Worm (Caenorhabditis elegans) whole organism, L1 larva: ENCODE measurements around the gene C30E1.4.
A peak's percentile ranks its signal among the peaks of the same experiment; 100 is the strongest.

Experiments used
- C04F5.9 ChIP-seq: sonication (generic microtip); optimal IDR thresholded peaks from 2 replicates; lab custom pipeline; 2016; ENCODE audit warnings: missing genetic modification characterization, missing compliant biosample characterization
- C16A3.4 ChIP-seq: fragments of 150-350 bp; optimal IDR thresholded peaks from 2 replicates; lab custom pipeline; 2014; ENCODE audit warnings: missing biosample characterization, missing genetic modification characterization
- F16B12.6 ChIP-seq: fragments of 150-350 bp; optimal IDR thresholded peaks from 2 replicates; lab custom pipeline; 2014; ENCODE audit warnings: missing biosample characterization, missing genetic modification characterization
- aly-2 ChIP-seq: fragments of 150-350 bp; optimal IDR thresholded peaks from 2 replicates; lab custom pipeline; 2014; ENCODE audit warnings: missing biosample characterization, missing genetic modification characterization
- ama-1 ChIP-seq: fragments of 150-350 bp; optimal IDR thresholded peaks from 2 replicates; lab custom pipeline; 2014
- blmp-1 ChIP-seq: fragments of 150-350 bp; optimal IDR thresholded peaks from 2 replicates; lab custom pipeline; 2014; ENCODE audit warnings: missing biosample characterization, missing genetic modification characterization
- ceh-63 ChIP-seq: fragments of 200-800 bp; sonication (Bioruptor generic); optimal IDR thresholded peaks from 2 replicates; lab custom pipeline; 2018; ENCODE audit warnings: mild to moderate bottlenecking, missing genetic modification characterization, missing compliant biosample characterization
- ceh-8 ChIP-seq: fragments of 200-800 bp; sonication (Bioruptor generic); optimal IDR thresholded peaks from 2 replicates; lab custom pipeline; 2018; ENCODE audit warnings: mild to moderate bottlenecking, missing genetic modification characterization, moderate library complexity, missing compliant biosample characterization
- ceh-82 ChIP-seq, 3 experiments: fragments of 150-350 bp in 1 of 3; sonication (generic microtip) in 2 of 3; optimal IDR thresholded peaks; 2 replicates each; lab custom pipeline; 2014 to 2017; ENCODE audit warnings: missing biosample characterization in 3 of 3, missing genetic modification characterization in 3 of 3
- ceh-88 ChIP-seq: fragments of 200-800 bp; sonication (Bioruptor generic); IDR thresholded peaks from 2 replicates; pipeline ENCODE4 v1.3.6; 2022; ENCODE audit warnings: missing genetic modification characterization, missing compliant biosample characterization
- ces-1 ChIP-seq: fragments of 150-350 bp; optimal IDR thresholded peaks from 2 replicates; lab custom pipeline; 2014; ENCODE audit warnings: missing biosample characterization, missing genetic modification reagents, missing genetic modification characterization
- dsc-1 ChIP-seq: sonication (generic microtip); optimal IDR thresholded peaks from 2 replicates; lab custom pipeline; 2016; ENCODE audit warnings: mild to moderate bottlenecking, missing genetic modification characterization, missing compliant biosample characterization
- egl-27 ChIP-seq, 2 experiments: fragments of 150-350 bp in 1 of 2; sonication (generic microtip); optimal IDR thresholded peaks; 3 replicates each; lab custom pipeline; 2017 to 2018; ENCODE audit warnings: missing biosample characterization in 2 of 2, missing genetic modification characterization in 2 of 2, missing genetic modification reagents in 2 of 2
- elt-3 ChIP-seq, 6 experiments: fragments of 150-350 bp in 1 of 6; sonication (generic microtip); optimal IDR thresholded peaks; 2 replicates each; lab custom pipeline; 2017 to 2018; ENCODE audit warnings: missing biosample characterization in 6 of 6, missing genetic modification characterization in 6 of 6, inconsistent platforms in 1 of 6
- fkh-4 ChIP-seq: sonication (generic microtip); optimal IDR thresholded peaks from 2 replicates; lab custom pipeline; 2016; ENCODE audit warnings: missing compliant biosample characterization, missing genetic modification characterization, borderline replicate concordance
- grh-1 ChIP-seq: fragments of 200-800 bp; sonication (Bioruptor generic); IDR thresholded peaks from 2 replicates; pipeline ENCODE4 v1.3.6; 2022; ENCODE audit warnings: missing genetic modification reagents, missing genetic modification characterization, missing compliant biosample characterization
- hpl-2 ChIP-seq: fragments of 150-350 bp; optimal IDR thresholded peaks from 2 replicates; lab custom pipeline; 2014; ENCODE audit warnings: missing biosample characterization, missing genetic modification reagents, missing genetic modification characterization
- irx-1 ChIP-seq: sonication (generic microtip); optimal IDR thresholded peaks from 2 replicates; lab custom pipeline; 2016; ENCODE audit warnings: missing genetic modification characterization, missing compliant biosample characterization
- lin-13 ChIP-seq: fragments of 150-350 bp; optimal IDR thresholded peaks from 2 replicates; lab custom pipeline; 2014; ENCODE audit warnings: missing biosample characterization, missing genetic modification reagents, missing genetic modification characterization
- lin-14 ChIP-seq: fragments of 200-800 bp; sonication (Bioruptor generic); optimal IDR thresholded peaks from 2 replicates; lab custom pipeline; 2018; ENCODE audit warnings: mild to moderate bottlenecking, missing genetic modification characterization, moderate library complexity, missing compliant biosample characterization
- lin-15B ChIP-seq: fragments of 150-350 bp; sonication (generic microtip); optimal IDR thresholded peaks from 3 replicates; lab custom pipeline; 2014; ENCODE audit warnings: missing biosample characterization, missing genetic modification characterization
- lin-39 ChIP-seq: fragments of 150-350 bp; optimal IDR thresholded peaks from 2 replicates; lab custom pipeline; 2014; ENCODE audit warnings: missing biosample characterization, missing genetic modification reagents, missing genetic modification characterization
- mab-9 ChIP-seq: fragments of 200-800 bp; sonication (Bioruptor generic); IDR thresholded peaks from 2 replicates; pipeline ENCODE4 v1.3.6; 2022; ENCODE audit warnings: missing genetic modification reagents, missing genetic modification characterization, missing compliant biosample characterization
- nhr-11 ChIP-seq: fragments of 150-350 bp; optimal IDR thresholded peaks from 2 replicates; lab custom pipeline; 2014; ENCODE audit warnings: missing biosample characterization, missing genetic modification characterization
- nhr-12 ChIP-seq: sonication (generic microtip); optimal IDR thresholded peaks from 2 replicates; lab custom pipeline; 2017; ENCODE audit warnings: missing biosample characterization, missing genetic modification characterization
- nhr-20 ChIP-seq: sonication (generic microtip); optimal IDR thresholded peaks from 2 replicates; lab custom pipeline; 2016; ENCODE audit warnings: mild to moderate bottlenecking, missing genetic modification characterization, missing compliant biosample characterization
- nhr-237 ChIP-seq: fragments of 150-350 bp; optimal IDR thresholded peaks from 2 replicates; lab custom pipeline; 2014; ENCODE audit warnings: missing biosample characterization, missing genetic modification characterization
- nhr-28 ChIP-seq: fragments of 150-350 bp; optimal IDR thresholded peaks from 2 replicates; lab custom pipeline; 2014; ENCODE audit warnings: missing biosample characterization, missing genetic modification characterization
- nhr-76 ChIP-seq: sonication (generic microtip); optimal IDR thresholded peaks from 2 replicates; lab custom pipeline; 2017; ENCODE audit warnings: missing biosample characterization, missing genetic modification characterization
- nhr-85 ChIP-seq: sonication (generic microtip); peaks from one replicate; lab custom pipeline; 2016; ENCODE audit warnings: missing genetic modification characterization, inconsistent platforms, missing compliant biosample characterization
- nhr-90 ChIP-seq: sonication (generic microtip); optimal IDR thresholded peaks from 2 replicates; lab custom pipeline; 2016; ENCODE audit warnings: mild to moderate bottlenecking, missing genetic modification characterization, missing compliant biosample characterization; ENCODE audit not compliant: poor library complexity
- pag-3 ChIP-seq: sonication (generic microtip); optimal IDR thresholded peaks from 2 replicates; lab custom pipeline; 2017; ENCODE audit warnings: missing genetic modification characterization, mild to moderate bottlenecking, missing compliant biosample characterization, antibody characterized with exemption, borderline replicate concordance; ENCODE audit not compliant: insufficient read depth
- skn-1 ChIP-seq: fragments of 150-350 bp; optimal IDR thresholded peaks from 2 replicates; lab custom pipeline; 2014; ENCODE audit warnings: missing biosample characterization, missing genetic modification characterization
- snpc-4 ChIP-seq: fragments of 150-350 bp; optimal IDR thresholded peaks from 2 replicates; lab custom pipeline; 2014; ENCODE audit warnings: missing biosample characterization, missing genetic modification characterization
- snu-23 ChIP-seq: sonication (generic microtip); optimal IDR thresholded peaks from 2 replicates; lab custom pipeline; 2016; ENCODE audit warnings: missing genetic modification characterization, missing compliant biosample characterization
- sup-37 ChIP-seq: fragments of 200-800 bp; sonication (Bioruptor generic); optimal IDR thresholded peaks from 2 replicates; lab custom pipeline; 2018; ENCODE audit warnings: mild to moderate bottlenecking, missing genetic modification characterization, missing compliant biosample characterization
- tlp-1 ChIP-seq: fragments of 150-350 bp; optimal IDR thresholded peaks from 2 replicates; lab custom pipeline; 2014; ENCODE audit warnings: missing biosample characterization, missing genetic modification characterization
- unc-86 ChIP-seq: sonication (generic microtip); optimal IDR thresholded peaks from 2 replicates; lab custom pipeline; 2016; ENCODE audit warnings: missing genetic modification characterization, missing compliant biosample characterization
- unc-98 ChIP-seq: fragments of 200-800 bp; sonication (Bioruptor generic); IDR thresholded peaks from 2 replicates; pipeline ENCODE4 v1.3.6; 2022; ENCODE audit warnings: missing genetic modification characterization, missing compliant biosample characterization
- vab-15 ChIP-seq: sonication (generic microtip); optimal IDR thresholded peaks from 2 replicates; lab custom pipeline; 2017; ENCODE audit warnings: missing genotype, mild to moderate bottlenecking, missing genetic modification characterization, missing compliant biosample characterization
- ztf-4 ChIP-seq: fragments of 150-350 bp; optimal IDR thresholded peaks from 2 replicates; lab custom pipeline; 2014; ENCODE audit warnings: missing biosample characterization, missing genetic modification characterization

C30E1.4 gene

DNA sequence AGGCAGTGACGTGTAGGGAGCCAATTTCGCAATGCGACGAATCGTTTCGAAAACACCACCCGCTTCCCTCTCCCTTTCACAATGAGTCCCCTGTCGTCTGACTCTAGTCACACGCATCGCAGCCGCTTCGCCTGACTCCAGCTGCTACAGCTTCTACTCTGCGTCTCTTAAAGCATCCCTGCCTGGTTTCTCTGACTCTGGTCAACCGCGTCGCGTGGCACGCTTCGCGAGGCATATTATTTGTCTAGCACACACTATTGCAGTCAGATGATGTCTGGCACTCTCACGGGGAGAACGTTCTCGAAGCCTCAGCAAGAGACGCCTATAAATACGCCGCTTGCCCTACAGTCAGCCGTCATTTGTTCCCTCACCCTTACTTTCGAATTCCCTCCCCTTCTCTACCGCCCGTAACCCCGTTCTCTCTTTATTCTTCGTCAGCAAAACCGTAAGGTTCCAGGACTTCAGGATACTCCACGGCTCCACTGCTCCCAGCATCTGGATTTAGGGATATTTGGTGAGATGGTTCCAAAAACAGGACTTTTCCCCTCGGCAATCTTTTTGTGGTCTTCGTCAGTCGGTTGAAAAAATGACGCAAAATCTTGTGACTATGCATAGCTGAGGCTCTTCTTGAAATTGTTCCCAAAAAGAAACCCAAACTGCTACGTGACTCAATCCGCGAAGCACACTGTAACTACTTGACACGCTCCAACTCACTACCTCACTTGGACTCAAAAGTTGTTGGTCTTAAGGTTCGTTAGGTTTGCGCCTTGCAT lies 6.0 kb downstream of the C30E1.4 start (continued):
- TF ChIP-seq ces-1 (no peak), hpl-2 (GFP tag; lab: Kevin White, UChicago) (peak; percentile 84), tlp-1 (tag; lab: Kevin White, UChicago) (no peak), blmp-1 (tag; lab: Kevin White, UChicago) (peak; percentile 90), C16A3.4 (peak; percentile 97), grh-1 (GFP tag; lab: Robert Waterston, UW) (peak; percentile 95), irx-1 (peak; percentile 94), aly-2 (peak; percentile 73), nhr-20 (tag; lab: Kevin White, UChicago) (peak; percentile 99), F16B12.6 (tag; lab: Kevin White, UChicago) (no peak), ceh-8 (GFP tag; lab: Kevin White, UChicago) (peak; percentile 92), nhr-12 (tag; lab: Kevin White, UChicago) (peak; percentile 70), nhr-28 (tag; lab: Kevin White, UChicago) (peak; percentile 47), ama-1 (lab: Kevin White, UChicago) (peak; percentile 100), dsc-1 (tag; lab: Kevin White, UChicago) (peak; percentile 98), lin-14 (peak; percentile 99), snu-23 (peak; percentile 99), egl-27 (tag; optimal IDR thresholded peaks at IDR 0.05; lab: Kevin White, UChicago) (peak; percentile 36 to 86), sup-37 (GFP tag; lab: Kevin White, UChicago) (peak; percentile 88), unc-86 (peak; percentile 98), ceh-88 (GFP tag; lab: Robert Waterston, UW) (peak; percentile 91), fkh-4 (tag; lab: Kevin White, UChicago) (peak; percentile 19), nhr-90 (tag; lab: Kevin White, UChicago) (peak; percentile 97), skn-1 (tag; lab: Kevin White, UChicago) (peak; percentile 87), elt-3 (tag; optimal IDR thresholded peaks at IDR 0.05; lab: Kevin White, UChicago) (peak in 3 of 6 experiments; percentile 87 to 96 (median 95)), lin-15B (tag; lab: Kevin White, UChicago) (peak; percentile 33), ceh-63 (GFP tag; lab: Kevin White, UChicago) (no peak), vab-15 (tag; lab: Kevin White, UChicago) (peak; percentile 87), unc-98 (GFP tag; lab: Robert Waterston, UW) (peak; percentile 72; the same call in 1 of the 2 replicates), nhr-237 (tag; lab: Kevin White, UChicago) (peak; percentile 94), lin-39 (peak; percentile 79), C04F5.9 (peak; percentile 84), nhr-11 (tag; lab: Kevin White, UChicago) (peak; percentile 94), snpc-4 (tag; lab: Kevin White, UChicago) (peak; percentile 90)

DNA sequence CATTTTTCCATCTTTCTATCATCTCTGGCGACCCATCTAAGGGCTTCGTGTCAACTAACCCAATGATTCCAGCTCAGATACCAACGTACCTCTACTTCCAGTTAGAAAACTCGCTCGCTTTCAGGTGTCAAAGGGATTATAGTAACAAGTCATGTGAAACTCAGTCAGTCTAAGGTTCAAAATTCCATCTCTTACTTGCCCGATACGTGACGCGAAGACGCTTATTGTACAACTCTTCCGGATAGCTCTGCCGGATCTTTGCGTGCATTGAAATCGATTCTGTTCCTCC lies 6.5 kb downstream of the C30E1.4 start:
- TF ChIP-seq nhr-20 (tag; lab: Kevin White, UChicago) (no peak), nhr-85 (no peak), mab-9 (GFP tag; lab: Robert Waterston, UW) (no peak), grh-1 (GFP tag; lab: Robert Waterston, UW) (no peak), ceh-82 (tag; optimal IDR thresholded peaks at IDR 0.05; lab: Kevin White, UChicago) (peak in 1 of 3 experiments; percentile 20), skn-1 (tag; lab: Kevin White, UChicago) (peak; percentile 58), ztf-4 (tag; lab: Kevin White, UChicago) (no peak), nhr-76 (tag; lab: Kevin White, UChicago) (no peak), tlp-1 (tag; lab: Kevin White, UChicago) (no peak), lin-39 (no peak), lin-13 (GFP tag; lab: Kevin White, UChicago) (no peak), pag-3 (tag; lab: Kevin White, UChicago) (no peak)
